Worm (Caenorhabditis elegans) whole organism, young adult: ENCODE measurements around the gene C38C3.3.

Experiments
- B0019.2 ChIP-seq: fragments of 200-800 bp; sonication (Bioruptor generic); conservative IDR thresholded peaks from 2 replicates; pipeline ENCODE4 v1.3.6; 2022; ENCODE audit warnings: missing genetic modification reagents, missing genetic modification characterization, missing compliant biosample characterization
- F37B4.10 ChIP-seq: fragments of 200-800 bp; sonication (Bioruptor generic); IDR thresholded peaks from 2 replicates; pipeline ENCODE4 v1.3.6; 2022; ENCODE audit warnings: missing genetic modification characterization, missing compliant biosample characterization
- Y56A3A.18 ChIP-seq: fragments of 200-800 bp; sonication (Bioruptor generic); IDR thresholded peaks from 2 replicates; pipeline ENCODE4 v1.3.6; 2022; ENCODE audit warnings: missing genetic modification reagents, missing genetic modification characterization, missing compliant biosample characterization
- Y67H2A.10 ChIP-seq: fragments of 200-800 bp; sonication (Bioruptor generic); conservative IDR thresholded peaks from 2 replicates; pipeline ENCODE4 v1.3.6; 2022; ENCODE audit warnings: missing genetic modification reagents, missing genetic modification characterization, missing compliant biosample characterization
- Y79H2A.3 ChIP-seq: fragments of 200-800 bp; sonication (Bioruptor generic); conservative IDR thresholded peaks from 2 replicates; pipeline ENCODE4 v1.3.6; 2022; ENCODE audit warnings: missing genetic modification reagents, missing genetic modification characterization, missing compliant biosample characterization
- aptf-3 ChIP-seq: fragments of 200-800 bp; sonication (Bioruptor generic); IDR thresholded peaks from 2 replicates; pipeline ENCODE4 v1.3.6; 2022; ENCODE audit warnings: missing genetic modification characterization, missing compliant biosample characterization
- athp-1 ChIP-seq: sonication (generic microtip); optimal IDR thresholded peaks from 2 replicates; lab custom pipeline; 2017; ENCODE audit warnings: mild to moderate bottlenecking, missing genetic modification characterization, missing compliant biosample characterization
- attf-5 ChIP-seq: fragments of 200-800 bp; sonication (Bioruptor generic); optimal IDR thresholded peaks from 2 replicates; lab custom pipeline; 2018; ENCODE audit warnings: mild to moderate bottlenecking, missing genetic modification characterization, missing compliant biosample characterization
- bed-2 ChIP-seq: fragments of 200-800 bp; sonication (Bioruptor generic); IDR thresholded peaks from 2 replicates; pipeline ENCODE4 v1.3.6; 2022; ENCODE audit warnings: missing genetic modification reagents, missing genetic modification characterization, missing compliant biosample characterization
- ceh-40 ChIP-seq: fragments of 200-800 bp; sonication (Bioruptor generic); IDR thresholded peaks from 2 replicates; pipeline ENCODE4 v1.3.6; 2022; ENCODE audit warnings: missing genetic modification characterization, missing compliant biosample characterization
- die-1 ChIP-seq: sonication (generic microtip); optimal IDR thresholded peaks from 2 replicates; lab custom pipeline; 2016; ENCODE audit warnings: missing genotype, mild to moderate bottlenecking, missing genetic modification characterization, missing compliant biosample characterization
- efl-1 ChIP-seq: fragments of 150-350 bp; optimal IDR thresholded peaks from 2 replicates; lab custom pipeline; 2014; ENCODE audit warnings: missing biosample characterization, missing genetic modification reagents, missing genetic modification characterization
- hlh-26 ChIP-seq: fragments of 200-800 bp; sonication (Bioruptor generic); conservative IDR thresholded peaks from 2 replicates; pipeline ENCODE4 v1.3.6; 2022; ENCODE audit warnings: missing genetic modification reagents, missing genetic modification characterization, missing compliant biosample characterization
- hmg-1.2 ChIP-seq: fragments of 200-800 bp; sonication (Bioruptor generic); IDR thresholded peaks from 2 replicates; pipeline ENCODE4 v1.3.6; 2022; ENCODE audit warnings: missing genetic modification reagents, missing genetic modification characterization, missing compliant biosample characterization
- hsf-1 ChIP-seq: fragments of 200-800 bp; sonication (Bioruptor generic); IDR thresholded peaks from 2 replicates; pipeline ENCODE4 v1.3.6; 2022; ENCODE audit warnings: missing genetic modification reagents, missing genetic modification characterization, missing compliant biosample characterization
- let-607 ChIP-seq, 2 experiments: fragments of 200-800 bp in 1 of 2; sonication (Bioruptor generic) in 1 of 2; sonication (generic microtip) in 1 of 2; optimal IDR thresholded peaks; 2 replicates each; lab custom pipeline; 2016 to 2018; ENCODE audit warnings: mild to moderate bottlenecking in 2 of 2, missing compliant biosample characterization in 2 of 2, missing genetic modification characterization in 2 of 2, moderate library complexity in 2 of 2, missing genotype in 1 of 2
- lin-26 ChIP-seq: fragments of 200-800 bp; sonication (Bioruptor generic); IDR thresholded peaks from 2 replicates; pipeline ENCODE4 v1.3.6; 2022; ENCODE audit warnings: missing genetic modification reagents, missing genetic modification characterization, missing compliant biosample characterization
- mes-4 ChIP-seq: sonication (generic microtip); optimal IDR thresholded peaks from 2 replicates; lab custom pipeline; 2016; ENCODE audit warnings: missing genotype, missing genetic modification characterization, missing compliant biosample characterization
- nfya-2 ChIP-seq: fragments of 200-800 bp; sonication (Bioruptor generic); IDR thresholded peaks from 2 replicates; pipeline ENCODE4 v1.3.6; 2022; ENCODE audit warnings: missing genetic modification reagents, missing genetic modification characterization, missing compliant biosample characterization
- nfyb-1 ChIP-seq: fragments of 200-800 bp; sonication (Bioruptor generic); IDR thresholded peaks from 2 replicates; pipeline ENCODE4 v1.3.6; 2022; ENCODE audit warnings: missing genetic modification reagents, missing genetic modification characterization, missing compliant biosample characterization
- nhr-27 ChIP-seq: fragments of 200-800 bp; sonication (Bioruptor generic); optimal IDR thresholded peaks from 2 replicates; lab custom pipeline; 2018; ENCODE audit warnings: mild to moderate bottlenecking, missing genetic modification characterization, moderate library complexity, missing compliant biosample characterization
- snpc-4 ChIP-seq, 5 experiments: fragments of 150-350 bp in 1 of 5; sonication (generic microtip) in 4 of 5; optimal IDR thresholded peaks; 2 replicates each; lab custom pipeline; 2014 to 2018; ENCODE audit warnings: missing genetic modification characterization in 5 of 5, missing biosample characterization in 3 of 5, antibody characterized with exemption in 2 of 5, mild to moderate bottlenecking in 2 of 5, missing compliant biosample characterization in 2 of 5, missing genotype in 2 of 5, moderate library complexity in 2 of 5, missing genetic modification reagents in 1 of 5
- somi-1 ChIP-seq: fragments of 200-800 bp; sonication (Bioruptor generic); optimal IDR thresholded peaks from 2 replicates; lab custom pipeline; 2018; ENCODE audit warnings: mild to moderate bottlenecking, missing genetic modification characterization, missing compliant biosample characterization
- tbp1 ChIP-seq: fragments of 200-800 bp; sonication (Bioruptor generic); optimal IDR thresholded peaks from 2 replicates; lab custom pipeline; 2018; ENCODE audit warnings: mild to moderate bottlenecking, missing genetic modification characterization, missing compliant biosample characterization
- ztf-25 ChIP-seq: fragments of 200-800 bp; sonication (Bioruptor generic); IDR thresholded peaks from 2 replicates; pipeline ENCODE4 v1.3.6; 2022; ENCODE audit warnings: missing genetic modification reagents, missing genetic modification characterization, missing compliant biosample characterization
- ztf-28 ChIP-seq: fragments of 200-800 bp; sonication (Bioruptor generic); IDR thresholded peaks from 2 replicates; pipeline ENCODE4 v1.3.6; 2022; ENCODE audit warnings: missing genetic modification reagents, missing genetic modification characterization, missing compliant biosample characterization

C38C3.3 gene

DNA sequence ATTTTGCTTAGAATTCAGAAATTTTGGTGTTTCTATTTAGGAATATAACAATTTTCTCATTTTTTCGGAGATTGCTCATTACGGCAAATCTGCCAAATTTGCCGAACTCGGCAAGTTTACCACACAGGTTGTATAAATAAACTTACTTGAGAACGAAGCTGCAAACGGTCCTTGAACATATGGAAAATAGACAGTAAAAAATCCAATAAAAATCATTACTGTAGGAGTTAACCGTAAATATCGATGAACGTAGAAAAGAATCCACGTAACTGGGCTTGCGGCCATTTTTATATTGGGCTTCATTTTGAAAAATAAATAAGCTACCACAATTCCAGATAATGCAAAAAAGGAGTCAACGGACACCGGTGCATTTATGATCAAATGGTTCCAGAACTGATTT lies 44.8 kb downstream of the C38C3.3 start:
- TF ChIP-seq attf-5 (GFP tag; lab: Kevin White, UChicago) (no peak), aptf-3 (GFP tag; lab: Robert Waterston, UW) (no peak), mes-4 (tag; lab: Kevin White, UChicago) (no peak), B0019.2 (GFP tag; lab: Robert Waterston, UW) (no peak), F37B4.10 (GFP tag; lab: Robert Waterston, UW) (no peak), Y79H2A.3 (GFP tag; lab: Robert Waterston, UW) (no peak), nhr-27 (tag; lab: Kevin White, UChicago) (no peak), tbp1 (GFP tag; lab: Kevin White, UChicago) (no peak), nfya-2 (no peak)

ce11 chrV:1541786-1542185 lies 46.4 kb downstream of the C38C3.3 start, which contains the start of gene oac-31:
TSS of gene oac-31 (minus strand) at chrV:1541886.
- TF ChIP-seq bed-2 (GFP tag; lab: Robert Waterston, UW) (no peak), ceh-40 (GFP tag; lab: Robert Waterston, UW) (no peak), somi-1 (GFP tag; lab: Kevin White, UChicago) (no peak)
- TF ChIP-seq, all 124 proteins: peak for 0

- no peak for TF ChIP-seq ceh-40 (GFP tag; lab: Robert Waterston, UW)
- TF ChIP-seq let-607 (tag; optimal IDR thresholded peaks at IDR 0.05; lab: Kevin White, UChicago), result no peak
- no peak for TF ChIP-seq hlh-26
- TF ChIP-seq athp-1, result no peak
- TF ChIP-seq Y67H2A.10, result no peak
- no peak for TF ChIP-seq hsf-1 (GFP tag; lab: Robert Waterston, UW)
- no peak for TF ChIP-seq lin-26 (GFP tag; lab: Robert Waterston, UW)
- no peak for TF ChIP-seq ztf-28 (GFP tag; lab: Robert Waterston, UW)
- TF ChIP-seq Y56A3A.18 (GFP tag; lab: Robert Waterston, UW), result no peak
- TF ChIP-seq ztf-25 (GFP tag; lab: Robert Waterston, UW), result no peak
- TF ChIP-seq die-1 (tag; lab: Kevin White, UChicago), result no peak
- no peak for TF ChIP-seq hmg-1.2
- TF ChIP-seq nfyb-1 (GFP tag; lab: Robert Waterston, UW), result no peak
- TF ChIP-seq snpc-4 (GFP tag; optimal IDR thresholded peaks at IDR 0.05; lab: Kevin White, UChicago), result no peak
- TF ChIP-seq snpc-4 (tag; optimal IDR thresholded peaks at IDR 0.05; lab: Kevin White, UChicago), result no peak
- no peak for TF ChIP-seq efl-1 (GFP tag; lab: Kevin White, UChicago)
Observed at ce11 chrV:1545694-1546093, 50.3 kb downstream of the C38C3.3 start, which contains the start of gene oac-32. TSS of gene oac-32 (minus strand) at chrV:1545783.
